Worm (Caenorhabditis elegans) whole organism, L4 larva: ENCODE results near the gene nas-39.

Source experiments
- D1046.2 ChIP-seq: fragments of 200-800 bp; sonication (Bioruptor generic); IDR thresholded peaks from 2 replicates; pipeline ENCODE4 v1.3.6; 2022; ENCODE audit warnings: missing genetic modification characterization, missing compliant biosample characterization
- R02D3.7 ChIP-seq: fragments of 150-350 bp; sonication (generic microtip); optimal IDR thresholded peaks from 3 replicates; lab custom pipeline; 2014; ENCODE audit warnings: missing biosample characterization, missing genetic modification characterization
- T20F7.1 ChIP-seq: fragments of 200-800 bp; sonication (Bioruptor generic); optimal IDR thresholded peaks from 2 replicates; lab custom pipeline; 2018; ENCODE audit warnings: mild to moderate bottlenecking, missing genetic modification characterization, missing compliant biosample characterization
- Y105C5A.15 ChIP-seq: fragments of 200-800 bp; sonication (Bioruptor generic); IDR thresholded peaks from 2 replicates; pipeline ENCODE4 v1.3.6; 2022; ENCODE audit warnings: missing genetic modification characterization, missing compliant biosample characterization
- Y5F2A.4 ChIP-seq: fragments of 200-800 bp; sonication (Bioruptor generic); optimal IDR thresholded peaks from 2 replicates; lab custom pipeline; 2018; ENCODE audit warnings: mild to moderate bottlenecking, missing genetic modification characterization, missing compliant biosample characterization
- ZK337.2 ChIP-seq: fragments of 200-800 bp; sonication (Bioruptor generic); IDR thresholded peaks from 2 replicates; pipeline ENCODE4 v1.3.6; 2022; ENCODE audit warnings: missing genetic modification reagents, missing genetic modification characterization, missing compliant biosample characterization
- aha-1 ChIP-seq: fragments of 150-350 bp; peaks from one replicate; lab custom pipeline; 2014; ENCODE audit warnings: missing biosample characterization, missing genetic modification characterization
- aly-2 ChIP-seq: sonication (generic microtip); optimal IDR thresholded peaks from 2 replicates; lab custom pipeline; 2018; ENCODE audit warnings: missing biosample characterization, missing genetic modification characterization
- ama-1 ChIP-seq: fragments of 150-350 bp; optimal IDR thresholded peaks from 2 replicates; lab custom pipeline; 2014; ENCODE audit warnings: inconsistent platforms, mixed read lengths
- arid-1 ChIP-seq: fragments of 200-800 bp; sonication (Bioruptor generic); conservative IDR thresholded peaks from 2 replicates; pipeline ENCODE4 v1.3.6; 2022; ENCODE audit warnings: missing genetic modification reagents, missing genetic modification characterization, missing compliant biosample characterization
- attf-4 ChIP-seq: sonication (generic microtip); optimal IDR thresholded peaks from 3 replicates; lab custom pipeline; 2017; ENCODE audit warnings: missing biosample characterization, missing genetic modification characterization
- ceh-28 ChIP-seq: fragments of 150-350 bp; optimal IDR thresholded peaks from 2 replicates; lab custom pipeline; 2014; ENCODE audit warnings: missing biosample characterization, missing genetic modification reagents, missing genetic modification characterization
- ceh-82 ChIP-seq: sonication (generic microtip); optimal IDR thresholded peaks from 2 replicates; lab custom pipeline; 2017; ENCODE audit warnings: missing biosample characterization, missing genetic modification characterization
- ces-1 ChIP-seq: fragments of 150-350 bp; sonication (generic microtip); optimal IDR thresholded peaks from 4 replicates; lab custom pipeline; 2014; ENCODE audit warnings: missing biosample characterization, missing genetic modification reagents, missing genetic modification characterization
- ctbp-1 ChIP-seq: fragments of 200-800 bp; sonication (Bioruptor generic); IDR thresholded peaks from 2 replicates; pipeline ENCODE4 v1.3.6; 2022; ENCODE audit warnings: missing genetic modification reagents, missing genetic modification characterization, missing compliant biosample characterization
- daf-16 ChIP-seq, 3 experiments: sonication (generic microtip); optimal IDR thresholded peaks; 2 replicates each; lab custom pipeline; 2016 to 2017; ENCODE audit warnings: missing genetic modification characterization in 3 of 3, missing genetic modification reagents in 3 of 3, mild to moderate bottlenecking in 2 of 3, missing compliant biosample characterization in 2 of 3, missing biosample characterization in 1 of 3, moderate library complexity in 1 of 3
- daf-19 ChIP-seq: fragments of 200-800 bp; sonication (Bioruptor generic); conservative IDR thresholded peaks from 2 replicates; pipeline ENCODE4 v1.3.6; 2022; ENCODE audit warnings: missing genetic modification characterization, missing compliant biosample characterization
- daf-8 ChIP-seq: fragments of 200-800 bp; sonication (Bioruptor generic); IDR thresholded peaks from 2 replicates; pipeline ENCODE4 v1.3.6; 2022; ENCODE audit warnings: missing genetic modification characterization, missing compliant biosample characterization
- dmd-6 ChIP-seq: fragments of 200-800 bp; sonication (Bioruptor generic); IDR thresholded peaks from 2 replicates; pipeline ENCODE4 v1.3.6; 2022; ENCODE audit warnings: missing genetic modification reagents, missing genetic modification characterization, missing compliant biosample characterization
- dmd-8 ChIP-seq: fragments of 200-800 bp; sonication (Bioruptor generic); IDR thresholded peaks from 2 replicates; pipeline ENCODE4 v1.3.6; 2022; ENCODE audit warnings: missing genetic modification characterization, missing compliant biosample characterization
- dmd-9 ChIP-seq: fragments of 200-800 bp; sonication (Bioruptor generic); IDR thresholded peaks from 2 replicates; pipeline ENCODE4 v1.3.6; 2022; ENCODE audit warnings: missing genetic modification reagents, missing genetic modification characterization, missing compliant biosample characterization
- dpl-1 ChIP-seq: fragments of 150-350 bp; optimal IDR thresholded peaks from 2 replicates; lab custom pipeline; 2014; ENCODE audit warnings: missing biosample characterization, missing genetic modification reagents, missing genetic modification characterization
- egl-27 ChIP-seq: sonication (generic microtip); optimal IDR thresholded peaks from 3 replicates; lab custom pipeline; 2017; ENCODE audit warnings: missing biosample characterization, missing genetic modification reagents, missing genetic modification characterization
- hif-1 ChIP-seq, 2 experiments: sonication (generic microtip); optimal IDR thresholded peaks; 2 replicates each; lab custom pipeline; 2016 to 2017; ENCODE audit warnings: missing compliant biosample characterization in 2 of 2, missing genetic modification characterization in 2 of 2, missing genetic modification reagents in 2 of 2, missing genotype in 2 of 2, mild to moderate bottlenecking in 1 of 2
- jun-1 ChIP-seq: fragments of 150-350 bp; optimal IDR thresholded peaks from 2 replicates; lab custom pipeline; 2014; ENCODE audit warnings: missing biosample characterization, missing genetic modification reagents, missing genetic modification characterization
- lin-1 ChIP-seq: fragments of 200-800 bp; sonication (Bioruptor generic); IDR thresholded peaks from 2 replicates; pipeline ENCODE4 v1.3.6; 2022; ENCODE audit warnings: missing genetic modification reagents, missing genetic modification characterization, missing compliant biosample characterization
- lin-13 ChIP-seq: fragments of 150-350 bp; optimal IDR thresholded peaks from 2 replicates; lab custom pipeline; 2014; ENCODE audit warnings: missing biosample characterization, missing genetic modification reagents, missing genetic modification characterization
- lin-29 ChIP-seq: fragments of 200-800 bp; sonication (Bioruptor generic); IDR thresholded peaks from 2 replicates; pipeline ENCODE4 v1.3.6; 2022; ENCODE audit warnings: missing genetic modification reagents, missing genetic modification characterization, missing compliant biosample characterization
- lin-38 ChIP-seq: fragments of 200-800 bp; sonication (Bioruptor generic); IDR thresholded peaks from 2 replicates; pipeline ENCODE4 v1.3.6; 2022; ENCODE audit warnings: missing genetic modification reagents, missing genetic modification characterization, missing compliant biosample characterization
- lir-3 ChIP-seq: sonication (generic microtip); optimal IDR thresholded peaks from 2 replicates; lab custom pipeline; 2016; ENCODE audit warnings: mild to moderate bottlenecking, missing genetic modification characterization, missing compliant biosample characterization
- madf-9 ChIP-seq: fragments of 200-800 bp; sonication (Bioruptor generic); conservative IDR thresholded peaks from 2 replicates; pipeline ENCODE4 v1.3.6; 2022; ENCODE audit warnings: missing genetic modification reagents, missing genetic modification characterization, missing compliant biosample characterization
- mdt-29 ChIP-seq: fragments of 200-800 bp; sonication (Bioruptor generic); IDR thresholded peaks from 2 replicates; pipeline ENCODE4 v1.3.6; 2022; ENCODE audit warnings: missing genetic modification reagents, missing genetic modification characterization, missing compliant biosample characterization
- mep-1 ChIP-seq: fragments of 150-350 bp; sonication (generic microtip); optimal IDR thresholded peaks from 3 replicates; lab custom pipeline; 2014; ENCODE audit warnings: missing biosample characterization, missing genetic modification characterization
- mxl-2 ChIP-seq: fragments of 200-800 bp; sonication (Bioruptor generic); conservative IDR thresholded peaks from 2 replicates; pipeline ENCODE4 v1.3.6; 2022; ENCODE audit warnings: missing genetic modification reagents, missing genetic modification characterization, missing compliant biosample characterization
- nhr-102 ChIP-seq: sonication (generic microtip); optimal IDR thresholded peaks from 2 replicates; lab custom pipeline; 2016; ENCODE audit warnings: mild to moderate bottlenecking, missing genetic modification characterization, moderate library complexity, missing compliant biosample characterization
- nhr-28 ChIP-seq: fragments of 150-350 bp; optimal IDR thresholded peaks from 2 replicates; lab custom pipeline; 2014; ENCODE audit warnings: missing biosample characterization, missing genetic modification characterization
- nhr-42 ChIP-seq: fragments of 200-800 bp; sonication (Bioruptor generic); IDR thresholded peaks from 2 replicates; pipeline ENCODE4 v1.3.6; 2022; ENCODE audit warnings: missing genetic modification characterization, missing compliant biosample characterization
- nhr-48 ChIP-seq: sonication (generic microtip); optimal IDR thresholded peaks from 2 replicates; lab custom pipeline; 2016; ENCODE audit warnings: mild to moderate bottlenecking, missing genetic modification characterization, missing compliant biosample characterization
- nhr-6 ChIP-seq: fragments of 150-350 bp; optimal IDR thresholded peaks from 2 replicates; lab custom pipeline; 2014; ENCODE audit warnings: missing biosample characterization, missing genetic modification characterization
- nhr-76 ChIP-seq: fragments of 150-350 bp; optimal IDR thresholded peaks from 2 replicates; lab custom pipeline; 2014; ENCODE audit warnings: missing biosample characterization, missing genetic modification characterization
- pha-4 ChIP-seq, 2 experiments: fragments of 150-350 bp in 1 of 2; fragments of 200-800 bp in 1 of 2; sonication (Bioruptor generic) in 1 of 2; IDR thresholded peaks in 1 of 2; optimal IDR thresholded peaks in 1 of 2; 2 replicates each; pipeline versions ENCODE4 v1.3.6 to Lab custom; 2014 to 2022; ENCODE audit warnings: missing genetic modification characterization in 2 of 2, missing genetic modification reagents in 2 of 2, missing biosample characterization in 1 of 2, missing compliant biosample characterization in 1 of 2
- sdz-12 ChIP-seq: fragments of 200-800 bp; sonication (Bioruptor generic); optimal IDR thresholded peaks from 2 replicates; lab custom pipeline; 2018; ENCODE audit warnings: mild to moderate bottlenecking, missing genetic modification characterization, missing compliant biosample characterization
- set-16 ChIP-seq: fragments of 200-800 bp; sonication (Bioruptor generic); IDR thresholded peaks from 2 replicates; pipeline ENCODE4 v1.3.6; 2022; ENCODE audit warnings: missing genetic modification reagents, missing genetic modification characterization, missing compliant biosample characterization
- spr-3 ChIP-seq: fragments of 200-800 bp; sonication (Bioruptor generic); optimal IDR thresholded peaks from 2 replicates; lab custom pipeline; 2018; ENCODE audit warnings: mild to moderate bottlenecking, missing genetic modification characterization, missing compliant biosample characterization
- tra-1 ChIP-seq: fragments of 200-800 bp; sonication (Bioruptor generic); IDR thresholded peaks from 2 replicates; pipeline ENCODE4 v1.3.6; 2022; ENCODE audit warnings: missing genetic modification reagents, missing genetic modification characterization, missing compliant biosample characterization
- unc-39 ChIP-seq: sonication (generic microtip); optimal IDR thresholded peaks from 2 replicates; lab custom pipeline; 2017; ENCODE audit warnings: missing biosample characterization, missing genetic modification characterization
- unc-62 ChIP-seq, 3 experiments: fragments of 150-350 bp in 1 of 3; sonication (generic microtip); optimal IDR thresholded peaks in 2 of 3; peaks in 1 of 3; 1 replicate in 1 of 3; 2 replicates in 2 of 3; lab custom pipeline; 2014 to 2017; ENCODE audit warnings: missing biosample characterization in 3 of 3, missing genetic modification characterization in 3 of 3, missing genetic modification reagents in 3 of 3, missing genotype in 1 of 3
- vab-7 ChIP-seq: fragments of 200-800 bp; sonication (Bioruptor generic); IDR thresholded peaks from 2 replicates; pipeline ENCODE4 v1.3.6; 2022; ENCODE audit warnings: missing genetic modification reagents, missing genetic modification characterization, missing compliant biosample characterization
- zip-2 ChIP-seq: fragments of 150-350 bp; optimal IDR thresholded peaks from 2 replicates; lab custom pipeline; 2014; ENCODE audit warnings: missing biosample characterization, missing genetic modification characterization
- ztf-11 ChIP-seq: fragments of 150-350 bp; optimal IDR thresholded peaks from 2 replicates; lab custom pipeline; 2014; ENCODE audit warnings: missing biosample characterization, missing genetic modification characterization
- ztf-7 ChIP-seq: fragments of 150-350 bp; optimal IDR thresholded peaks from 2 replicates; lab custom pipeline; 2014; ENCODE audit warnings: missing biosample characterization, missing genetic modification characterization

nas-39 gene

ce11 chrX:16445793-16446248 lies 10.9 kb upstream of the nas-39 start, which contains the start of gene twf-2 (continued):
- TF ChIP-seq daf-16 (GFP tag; optimal IDR thresholded peaks at IDR 0.05; lab: Kevin White, UChicago) (peak; percentile 26 to 55), daf-16 (tag; optimal IDR thresholded peaks at IDR 0.05; lab: Kevin White, UChicago) (peak; percentile 31), pha-4 (GFP tag; IDR thresholded peaks at IDR 0.05; lab: Robert Waterston, UW) (peak; percentile 66), pha-4 (tag; optimal IDR thresholded peaks at IDR 0.05; lab: Kevin White, UChicago) (peak; percentile 32), lin-38 (GFP tag; lab: Robert Waterston, UW) (peak; percentile 45), nhr-102 (tag; lab: Kevin White, UChicago) (no peak), lir-3 (tag; lab: Kevin White, UChicago) (no peak), spr-3 (GFP tag; lab: Kevin White, UChicago) (no peak), dmd-9 (no peak), nhr-6 (peak; percentile 76), vab-7 (GFP tag; lab: Robert Waterston, UW) (0 out of 2 replicates have a peak, but pooled peaks have one; percentile 8), T20F7.1 (no peak), daf-19 (GFP tag; lab: Robert Waterston, UW) (no peak), Y5F2A.4 (GFP tag; lab: Kevin White, UChicago) (no peak), nhr-42 (0 out of 2 replicates have a peak, but pooled peaks have one; percentile 45), unc-39 (tag; lab: Kevin White, UChicago) (no peak), ces-1 (GFP tag; lab: Kevin White, UChicago) (no peak), egl-27 (tag; lab: Kevin White, UChicago) (no peak), nhr-48 (tag; lab: Kevin White, UChicago) (peak; percentile 62), aha-1 (tag; lab: Kevin White, UChicago) (peak; percentile 34), attf-4 (tag; lab: Kevin White, UChicago) (no peak), set-16 (GFP tag; lab: Robert Waterston, UW) (no peak; the same call in 1 of the 2 replicates), hif-1 (tag; optimal IDR thresholded peaks at IDR 0.05; lab: Kevin White, UChicago) (peak; percentile 1 to 71), lin-1 (GFP tag; lab: Robert Waterston, UW) (peak; percentile 80; the same call in 1 of the 2 replicates), R02D3.7 (tag; lab: Kevin White, UChicago) (no peak), jun-1 (tag; lab: Kevin White, UChicago) (peak; percentile 4), daf-8 (no peak), ztf-11 (no peak), D1046.2 (no peak), unc-62 (GFP tag; optimal IDR thresholded peaks at IDR 0.05 in 1 of 2; lab: Kevin White, UChicago) (peak in 1 of 2 experiments; percentile 98), unc-62 (tag; optimal IDR thresholded peaks at IDR 0.05; lab: Kevin White, UChicago) (no peak), mep-1 (tag; lab: Kevin White, UChicago) (peak; percentile 88), madf-9 (GFP tag; lab: Robert Waterston, UW) (no peak), Y105C5A.15 (GFP tag; lab: Robert Waterston, UW) (no peak), sdz-12 (GFP tag; lab: Kevin White, UChicago) (no peak), ctbp-1 (peak; percentile 77), aly-2 (tag; lab: Kevin White, UChicago) (no peak), arid-1 (GFP tag; lab: Robert Waterston, UW) (no peak; the same call in 1 of the 2 replicates), lin-29 (GFP tag; lab: Robert Waterston, UW) (no peak), dmd-6 (GFP tag; lab: Robert Waterston, UW) (peak; percentile 78), ZK337.2 (GFP tag; lab: Robert Waterston, UW) (no peak), zip-2 (tag; lab: Kevin White, UChicago) (no peak), ceh-82 (tag; lab: Kevin White, UChicago) (no peak), ceh-28 (tag; lab: Kevin White, UChicago) (no peak), nhr-28 (peak; percentile 53), lin-13 (GFP tag; lab: Kevin White, UChicago) (peak; percentile 26), dpl-1 (GFP tag; lab: Kevin White, UChicago) (peak; percentile 21), ama-1 (lab: Kevin White, UChicago) (peak; percentile 14), ztf-7 (tag; lab: Kevin White, UChicago) (peak; percentile 50), tra-1 (no peak), mdt-29 (GFP tag; lab: Robert Waterston, UW) (no peak), dmd-8 (GFP tag; lab: Robert Waterston, UW) (no peak), mxl-2 (GFP tag; lab: Robert Waterston, UW) (no peak), nhr-76 (tag; lab: Kevin White, UChicago) (no peak)
